Worm (Caenorhabditis elegans): ENCODE results near the gene col-123.
A peak's percentile ranks its signal among the peaks of the same experiment; 100 is the strongest.

col-123 gene

DNA sequence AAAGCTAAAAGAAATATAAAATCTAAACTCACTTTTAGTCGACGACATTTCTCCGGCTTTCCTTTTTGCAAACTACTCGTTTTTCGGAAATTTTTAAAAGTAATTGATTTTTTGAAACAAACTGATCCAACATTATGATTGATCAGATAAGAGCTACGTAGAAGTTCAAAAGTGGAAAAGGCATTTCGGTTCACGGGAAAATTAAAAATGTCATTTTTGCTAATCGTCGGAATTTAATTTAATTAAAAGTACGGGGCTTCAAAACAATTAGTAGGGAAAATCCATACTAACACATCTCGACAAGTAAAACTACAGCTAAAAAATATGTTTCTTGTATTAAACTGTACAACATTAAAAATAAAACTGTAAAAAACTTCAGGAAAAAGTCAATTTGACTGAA, 27.9 kb downstream of the col-123 start, which contains the start of gene K07F5.8:
K07F5.8 (minus strand) TSS at position 101 of the 400 bp plus-strand sequence.
- TF ChIP-seq ama-1 (optimal IDR thresholded peaks at IDR 0.05) (no peak), jun-1 (tag; optimal IDR thresholded peaks at IDR 0.05) (no peak)

DNA sequence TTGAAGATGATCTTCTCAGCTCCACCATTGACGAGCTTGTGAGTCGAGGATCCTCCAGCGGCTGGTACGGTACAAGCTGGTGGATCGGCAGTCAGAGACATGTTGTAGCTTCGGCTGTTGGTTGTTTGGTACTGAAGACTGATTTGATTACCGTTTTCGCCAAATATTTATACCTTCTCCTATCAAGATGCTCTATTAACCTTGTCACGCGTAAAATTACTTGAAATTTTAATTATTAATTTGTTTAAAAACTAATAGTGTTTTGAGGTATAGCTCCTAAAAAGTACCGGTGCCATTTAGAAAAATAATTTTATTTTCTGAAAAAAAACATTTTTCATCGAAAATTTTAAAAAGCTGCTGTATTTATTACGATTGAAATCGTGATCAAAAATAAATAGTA, 29.2 kb downstream of the col-123 start, which contains the start of gene ssp-10:
ssp-10 (minus strand) TSS at position 101 of the 400 bp plus-strand sequence.
- TF ChIP-seq dve-1 (tag; optimal IDR thresholded peaks at IDR 0.05; ENCODE audit: insufficient read depth) = no peak
- TF ChIP-seq madf-9 (GFP tag; conservative IDR thresholded peaks at IDR 0.05) = no peak
- no peak for TF ChIP-seq nhr-10 (tag; optimal IDR thresholded peaks at IDR 0.05)
- no peak for TF ChIP-seq fkh-10 (GFP tag; optimal IDR thresholded peaks at IDR 0.05)
- TF ChIP-seq lin-15B (tag; optimal IDR thresholded peaks at IDR 0.05) = no peak
- no peak for TF ChIP-seq nhr-28 (tag; optimal IDR thresholded peaks at IDR 0.05)
- TF ChIP-seq ztf-7 (tag; optimal IDR thresholded peaks at IDR 0.05) = no peak
- TF ChIP-seq gei-8 (GFP tag; optimal IDR thresholded peaks at IDR 0.05) = no peak
- no peak for TF ChIP-seq snpc-4 (tag; optimal IDR thresholded peaks at IDR 0.05)
- no peak for TF ChIP-seq dmd-8 (GFP tag; IDR thresholded peaks at IDR 0.05)
- no peak for TF ChIP-seq hmg-1.1 (GFP tag; IDR thresholded peaks at IDR 0.05)
- TF ChIP-seq duxl-1 (tag; optimal IDR thresholded peaks at IDR 0.05; ENCODE audit: poor library complexity) = no peak
- no peak for TF ChIP-seq nhr-42 (GFP tag; IDR thresholded peaks at IDR 0.05)
- no peak for TF ChIP-seq zip-11 (GFP tag; IDR thresholded peaks at IDR 0.05)
- TF ChIP-seq zip-2 (tag; optimal IDR thresholded peaks at IDR 0.05) = no peak
- TF ChIP-seq nhr-76 (tag; optimal IDR thresholded peaks at IDR 0.05) = no peak
- no peak for TF ChIP-seq lir-3 (tag; optimal IDR thresholded peaks at IDR 0.05)
- no peak for TF ChIP-seq rbr-2 (tag; optimal IDR thresholded peaks at IDR 0.05)
- TF ChIP-seq egl-43 (GFP tag; IDR thresholded peaks at IDR 0.05) = no peak
- TF ChIP-seq mxl-2 (GFP tag; conservative IDR thresholded peaks at IDR 0.05) = no peak

DNA sequence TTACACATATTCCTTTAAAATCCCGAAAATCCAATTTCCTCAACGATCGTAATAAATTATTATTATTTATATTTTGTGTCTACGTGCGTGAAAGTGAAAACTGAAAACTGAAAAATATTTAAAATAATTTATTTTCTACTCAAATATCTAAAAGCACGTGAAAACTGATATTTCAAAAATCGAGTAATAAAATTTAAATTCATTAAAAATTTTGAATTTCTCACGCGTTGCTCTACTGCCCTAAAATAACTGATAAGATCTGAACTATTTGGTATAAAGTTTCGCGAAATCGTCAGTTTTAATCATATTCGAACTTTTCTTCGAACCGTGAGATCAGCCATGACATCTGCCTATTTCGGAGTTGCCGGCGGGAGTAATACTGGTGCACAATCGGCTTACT, 30.5 kb downstream of the col-123 start, which contains the start of gene ssq-1:
ssq-1 (plus strand) TSS at position 301 of the 400 bp plus-strand sequence.
- no peak for TF ChIP-seq rbr-2 (tag; optimal IDR thresholded peaks at IDR 0.05)
- no peak for TF ChIP-seq zag-1 (tag; optimal IDR thresholded peaks at IDR 0.05)
- TF ChIP-seq set-16 (GFP tag; IDR thresholded peaks at IDR 0.05) = no peak
- no peak for TF ChIP-seq tag-97 (GFP tag; IDR thresholded peaks at IDR 0.05)
- no peak for TF ChIP-seq F44E2.7 (GFP tag; IDR thresholded peaks at IDR 0.05)
- TF ChIP-seq lin-15B (tag; optimal IDR thresholded peaks at IDR 0.05) = no peak
- TF ChIP-seq lin-38 (GFP tag; IDR thresholded peaks at IDR 0.05) = no peak
- TF ChIP-seq ZK337.2 (GFP tag; IDR thresholded peaks at IDR 0.05) = no peak
- TF ChIP-seq nhr-48 (tag; optimal IDR thresholded peaks at IDR 0.05) = no peak
- TF ChIP-seq mdl-1 (tag; optimal IDR thresholded peaks at IDR 0.05) = no peak
- TF ChIP-seq F49E8.2 (tag; optimal IDR thresholded peaks at IDR 0.05; ENCODE audit: borderline replicate concordance) = no peak
- no peak for TF ChIP-seq skn-1 (tag; optimal IDR thresholded peaks at IDR 0.05)
- no peak for TF ChIP-seq ceh-28 (tag; optimal IDR thresholded peaks at IDR 0.05)
- no peak for TF ChIP-seq ceh-32 (tag; optimal IDR thresholded peaks at IDR 0.05; ENCODE audit: poor library complexity)
- TF ChIP-seq nhr-28 (tag; optimal IDR thresholded peaks at IDR 0.05) = no peak

DNA sequence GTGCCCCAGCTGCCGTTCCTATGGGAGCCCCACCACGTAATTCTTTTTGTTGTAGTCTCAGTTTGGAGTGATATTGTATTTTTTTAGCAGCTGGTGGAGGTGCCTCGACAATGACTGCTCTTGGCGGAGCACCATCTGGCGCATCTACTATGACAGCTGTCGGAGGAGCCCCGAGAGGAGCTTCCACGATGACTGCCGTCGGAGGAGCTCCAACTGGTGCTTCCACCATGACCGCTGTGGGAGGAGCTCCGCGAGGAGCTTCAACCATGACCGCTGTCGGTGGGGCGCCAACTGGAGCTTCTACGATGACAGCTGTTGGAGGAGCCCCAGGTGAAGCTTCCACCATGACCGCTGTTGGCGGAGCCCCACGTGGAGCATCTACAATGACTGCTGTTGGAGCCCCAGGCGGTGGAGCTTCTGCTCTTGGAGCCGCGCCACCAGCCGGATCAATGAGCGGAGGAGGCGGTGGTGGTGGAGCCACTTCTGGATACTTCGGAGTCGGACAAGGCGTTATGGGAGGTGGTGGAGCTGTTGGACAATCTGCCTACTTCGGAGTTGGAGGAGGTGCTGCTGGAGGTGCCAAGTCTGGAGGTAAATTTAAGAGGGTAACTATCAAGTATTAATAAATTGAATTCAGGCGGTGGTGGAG, 31.2 kb downstream of the col-123 start:
- TF ChIP-seq zfp-2 (tag; optimal IDR thresholded peaks at IDR 0.05) (no peak), set-16 (GFP tag; IDR thresholded peaks at IDR 0.05) (peak; percentile 93), mdl-1 (tag; optimal IDR thresholded peaks at IDR 0.05) (no peak), lin-39 (tag; optimal IDR thresholded peaks at IDR 0.05) (no peak), mes-2 (tag; optimal IDR thresholded peaks at IDR 0.05; ENCODE audit: poor library complexity, severe bottlenecking) (no peak), unc-62 (GFP tag; optimal IDR thresholded peaks at IDR 0.05 in 1 of 2) (no peak), unc-62 (tag; optimal IDR thresholded peaks at IDR 0.05) (no peak), nhr-237 (tag; optimal IDR thresholded peaks at IDR 0.05) (no peak), hlh-30 (tag; optimal IDR thresholded peaks at IDR 0.05; ENCODE audit: insufficient read depth) (no peak)
